Worm (Caenorhabditis elegans) whole organism, L1 larva: Measurements from ENCODE around the gene Y66C5A.2.
A peak's percentile ranks its signal among the peaks of the same experiment; 100 is the strongest.

Source experiments
- C16A3.4 ChIP-seq: fragments of 150-350 bp; optimal IDR thresholded peaks from 2 replicates; lab custom pipeline; 2014; ENCODE audit warnings: missing biosample characterization, missing genetic modification characterization
- Y116A8C.19 ChIP-seq: sonication (generic microtip); optimal IDR thresholded peaks from 2 replicates; lab custom pipeline; 2016; ENCODE audit warnings: missing compliant biosample characterization, missing genetic modification characterization, borderline replicate concordance
- aha-1 ChIP-seq: fragments of 150-350 bp; optimal IDR thresholded peaks from 2 replicates; lab custom pipeline; 2014; ENCODE audit warnings: missing biosample characterization, missing genetic modification characterization
- ama-1 ChIP-seq: fragments of 150-350 bp; optimal IDR thresholded peaks from 2 replicates; lab custom pipeline; 2014
- ceh-8 ChIP-seq: fragments of 200-800 bp; sonication (Bioruptor generic); optimal IDR thresholded peaks from 2 replicates; lab custom pipeline; 2018; ENCODE audit warnings: mild to moderate bottlenecking, missing genetic modification characterization, moderate library complexity, missing compliant biosample characterization
- ceh-88 ChIP-seq: fragments of 200-800 bp; sonication (Bioruptor generic); IDR thresholded peaks from 2 replicates; pipeline ENCODE4 v1.3.6; 2022; ENCODE audit warnings: missing genetic modification characterization, missing compliant biosample characterization
- ces-1 ChIP-seq: fragments of 150-350 bp; optimal IDR thresholded peaks from 2 replicates; lab custom pipeline; 2014; ENCODE audit warnings: missing biosample characterization, missing genetic modification reagents, missing genetic modification characterization
- dpl-1 ChIP-seq, 3 experiments: fragments of 150-350 bp in 2 of 3; sonication (generic microtip) in 1 of 3; optimal IDR thresholded peaks; 2 replicates each; lab custom pipeline; 2014 to 2017; ENCODE audit warnings: missing biosample characterization in 3 of 3, missing genetic modification characterization in 3 of 3, missing genetic modification reagents in 3 of 3
- dsc-1 ChIP-seq: sonication (generic microtip); optimal IDR thresholded peaks from 2 replicates; lab custom pipeline; 2016; ENCODE audit warnings: mild to moderate bottlenecking, missing genetic modification characterization, missing compliant biosample characterization
- efl-1 ChIP-seq, 4 experiments: fragments of 150-350 bp; optimal IDR thresholded peaks in 3 of 4; peaks in 1 of 4; 1 replicate in 1 of 4; 2 replicates in 3 of 4; lab custom pipeline; 2014; ENCODE audit warnings: missing biosample characterization in 2 of 4, missing genetic modification characterization in 2 of 4, missing genetic modification reagents in 2 of 4
- efl-3 ChIP-seq: fragments of 200-800 bp; sonication (Bioruptor generic); optimal IDR thresholded peaks from 2 replicates; lab custom pipeline; 2018; ENCODE audit warnings: mild to moderate bottlenecking, missing genetic modification characterization, missing compliant biosample characterization
- egl-13 ChIP-seq: sonication (generic microtip); optimal IDR thresholded peaks from 2 replicates; lab custom pipeline; 2016; ENCODE audit warnings: missing genotype, missing genetic modification reagents, missing genetic modification characterization, missing compliant biosample characterization
- egl-27 ChIP-seq, 2 experiments: fragments of 150-350 bp in 1 of 2; sonication (generic microtip); optimal IDR thresholded peaks; 3 replicates each; lab custom pipeline; 2017 to 2018; ENCODE audit warnings: missing biosample characterization in 2 of 2, missing genetic modification characterization in 2 of 2, missing genetic modification reagents in 2 of 2
- elt-3 ChIP-seq, 6 experiments: fragments of 150-350 bp in 1 of 6; sonication (generic microtip); optimal IDR thresholded peaks; 2 replicates each; lab custom pipeline; 2017 to 2018; ENCODE audit warnings: missing biosample characterization in 6 of 6, missing genetic modification characterization in 6 of 6, inconsistent platforms in 1 of 6
- ets-5 ChIP-seq: fragments of 200-800 bp; sonication (Bioruptor generic); IDR thresholded peaks from 2 replicates; pipeline ENCODE4 v1.3.6; 2022; ENCODE audit warnings: missing genetic modification characterization, missing compliant biosample characterization
- fkh-10 ChIP-seq: sonication (generic microtip); optimal IDR thresholded peaks from 2 replicates; lab custom pipeline; 2017; ENCODE audit warnings: missing biosample characterization, missing genetic modification reagents, missing genetic modification characterization
- fkh-4 ChIP-seq: sonication (generic microtip); optimal IDR thresholded peaks from 2 replicates; lab custom pipeline; 2016; ENCODE audit warnings: missing compliant biosample characterization, missing genetic modification characterization, borderline replicate concordance
- fkh-8 ChIP-seq: sonication (generic microtip); optimal IDR thresholded peaks from 2 replicates; lab custom pipeline; 2016; ENCODE audit warnings: mild to moderate bottlenecking, missing genetic modification characterization, missing compliant biosample characterization
- fos-1 ChIP-seq: fragments of 150-350 bp; optimal IDR thresholded peaks from 2 replicates; lab custom pipeline; 2014; ENCODE audit warnings: missing biosample characterization, missing genetic modification characterization
- hlh-17 ChIP-seq: fragments of 200-800 bp; sonication (Bioruptor generic); optimal IDR thresholded peaks from 2 replicates; lab custom pipeline; 2018; ENCODE audit warnings: missing genetic modification characterization, mild to moderate bottlenecking, missing compliant biosample characterization, moderate library complexity, borderline replicate concordance
- irx-1 ChIP-seq: sonication (generic microtip); optimal IDR thresholded peaks from 2 replicates; lab custom pipeline; 2016; ENCODE audit warnings: missing genetic modification characterization, missing compliant biosample characterization
- jun-1 ChIP-seq: fragments of 150-350 bp; optimal IDR thresholded peaks from 2 replicates; lab custom pipeline; 2014; ENCODE audit warnings: missing biosample characterization, missing genetic modification reagents, missing genetic modification characterization
- lin-13 ChIP-seq: fragments of 150-350 bp; optimal IDR thresholded peaks from 2 replicates; lab custom pipeline; 2014; ENCODE audit warnings: missing biosample characterization, missing genetic modification reagents, missing genetic modification characterization
- lin-14 ChIP-seq: fragments of 200-800 bp; sonication (Bioruptor generic); optimal IDR thresholded peaks from 2 replicates; lab custom pipeline; 2018; ENCODE audit warnings: mild to moderate bottlenecking, missing genetic modification characterization, moderate library complexity, missing compliant biosample characterization
- lin-35 ChIP-seq, 2 experiments: fragments of 150-350 bp; optimal IDR thresholded peaks; 2 replicates each; lab custom pipeline; 2014; ENCODE audit warnings: missing biosample characterization in 2 of 2, missing genetic modification characterization in 2 of 2, missing genetic modification reagents in 2 of 2
- lsy-2 ChIP-seq, 2 experiments: fragments of 150-350 bp; optimal IDR thresholded peaks; 2 replicates each; lab custom pipeline; 2014; ENCODE audit warnings: missing biosample characterization in 2 of 2, missing genetic modification characterization in 2 of 2
- mab-9 ChIP-seq: fragments of 200-800 bp; sonication (Bioruptor generic); IDR thresholded peaks from 2 replicates; pipeline ENCODE4 v1.3.6; 2022; ENCODE audit warnings: missing genetic modification reagents, missing genetic modification characterization, missing compliant biosample characterization
- mef-2 ChIP-seq: fragments of 150-350 bp; optimal IDR thresholded peaks from 2 replicates; lab custom pipeline; 2014; ENCODE audit warnings: missing biosample characterization, missing genetic modification characterization
- nhr-11 ChIP-seq: fragments of 150-350 bp; optimal IDR thresholded peaks from 2 replicates; lab custom pipeline; 2014; ENCODE audit warnings: missing biosample characterization, missing genetic modification characterization
- nhr-12 ChIP-seq: sonication (generic microtip); optimal IDR thresholded peaks from 2 replicates; lab custom pipeline; 2017; ENCODE audit warnings: missing biosample characterization, missing genetic modification characterization
- nhr-19 ChIP-seq: fragments of 200-800 bp; sonication (Bioruptor generic); conservative IDR thresholded peaks from 2 replicates; pipeline ENCODE4 v1.3.6; 2022; ENCODE audit warnings: missing genetic modification characterization, missing compliant biosample characterization
- nhr-20 ChIP-seq: sonication (generic microtip); optimal IDR thresholded peaks from 2 replicates; lab custom pipeline; 2016; ENCODE audit warnings: mild to moderate bottlenecking, missing genetic modification characterization, missing compliant biosample characterization
- nhr-28 ChIP-seq: fragments of 150-350 bp; optimal IDR thresholded peaks from 2 replicates; lab custom pipeline; 2014; ENCODE audit warnings: missing biosample characterization, missing genetic modification characterization
- nhr-47 ChIP-seq: sonication (generic microtip); optimal IDR thresholded peaks from 2 replicates; lab custom pipeline; 2016; ENCODE audit warnings: mild to moderate bottlenecking, missing genetic modification characterization, moderate library complexity, missing compliant biosample characterization
- nhr-71 ChIP-seq: sonication (generic microtip); optimal IDR thresholded peaks from 2 replicates; lab custom pipeline; 2016; ENCODE audit warnings: mild to moderate bottlenecking, missing genetic modification characterization, moderate library complexity, missing compliant biosample characterization
- nhr-76 ChIP-seq: sonication (generic microtip); optimal IDR thresholded peaks from 2 replicates; lab custom pipeline; 2017; ENCODE audit warnings: missing biosample characterization, missing genetic modification characterization
- nhr-84 ChIP-seq: sonication (generic microtip); optimal IDR thresholded peaks from 2 replicates; lab custom pipeline; 2017; ENCODE audit warnings: missing biosample characterization, missing genetic modification characterization
- pag-3 ChIP-seq: sonication (generic microtip); optimal IDR thresholded peaks from 2 replicates; lab custom pipeline; 2017; ENCODE audit warnings: missing genetic modification characterization, mild to moderate bottlenecking, missing compliant biosample characterization, antibody characterized with exemption, borderline replicate concordance; ENCODE audit not compliant: insufficient read depth
- pqm-1 ChIP-seq: sonication (generic microtip); optimal IDR thresholded peaks from 3 replicates; lab custom pipeline; 2017; ENCODE audit warnings: missing biosample characterization, missing genetic modification characterization
- rnt-1 ChIP-seq: sonication (generic microtip); optimal IDR thresholded peaks from 2 replicates; lab custom pipeline; 2016; ENCODE audit warnings: mild to moderate bottlenecking, missing genetic modification characterization, moderate library complexity, missing compliant biosample characterization
- skn-1 ChIP-seq: fragments of 150-350 bp; optimal IDR thresholded peaks from 2 replicates; lab custom pipeline; 2014; ENCODE audit warnings: missing biosample characterization, missing genetic modification characterization
- sox-4 ChIP-seq: sonication (generic microtip); optimal IDR thresholded peaks from 2 replicates; lab custom pipeline; 2016; ENCODE audit warnings: missing genetic modification characterization, missing compliant biosample characterization
- sup-37 ChIP-seq: fragments of 200-800 bp; sonication (Bioruptor generic); optimal IDR thresholded peaks from 2 replicates; lab custom pipeline; 2018; ENCODE audit warnings: mild to moderate bottlenecking, missing genetic modification characterization, missing compliant biosample characterization
- swsn-7 ChIP-seq: sonication (generic microtip); optimal IDR thresholded peaks from 2 replicates; lab custom pipeline; 2016; ENCODE audit warnings: missing genetic modification characterization, missing compliant biosample characterization
- tlp-1 ChIP-seq: fragments of 150-350 bp; optimal IDR thresholded peaks from 2 replicates; lab custom pipeline; 2014; ENCODE audit warnings: missing biosample characterization, missing genetic modification characterization
- unc-130 ChIP-seq: fragments of 150-350 bp; optimal IDR thresholded peaks from 2 replicates; lab custom pipeline; 2017; ENCODE audit warnings: missing biosample characterization, missing genetic modification characterization, inconsistent platforms
- unc-98 ChIP-seq: fragments of 200-800 bp; sonication (Bioruptor generic); IDR thresholded peaks from 2 replicates; pipeline ENCODE4 v1.3.6; 2022; ENCODE audit warnings: missing genetic modification characterization, missing compliant biosample characterization
- zag-1 ChIP-seq: fragments of 150-350 bp; optimal IDR thresholded peaks from 2 replicates; lab custom pipeline; 2014; ENCODE audit warnings: missing biosample characterization, missing genetic modification characterization
- zip-4 ChIP-seq: fragments of 200-800 bp; sonication (Bioruptor generic); optimal IDR thresholded peaks from 2 replicates; lab custom pipeline; 2018; ENCODE audit warnings: mild to moderate bottlenecking, missing genetic modification characterization, moderate library complexity, missing compliant biosample characterization
- ztf-11 ChIP-seq, 2 experiments: sonication (generic microtip); optimal IDR thresholded peaks; 2 replicates each; lab custom pipeline; 2016 to 2017; ENCODE audit warnings: missing genetic modification characterization in 2 of 2, missing biosample characterization in 1 of 2, missing compliant biosample characterization in 1 of 2
- ztf-4 ChIP-seq: fragments of 150-350 bp; optimal IDR thresholded peaks from 2 replicates; lab custom pipeline; 2014; ENCODE audit warnings: missing biosample characterization, missing genetic modification characterization

Y66C5A.2 gene

DNA sequence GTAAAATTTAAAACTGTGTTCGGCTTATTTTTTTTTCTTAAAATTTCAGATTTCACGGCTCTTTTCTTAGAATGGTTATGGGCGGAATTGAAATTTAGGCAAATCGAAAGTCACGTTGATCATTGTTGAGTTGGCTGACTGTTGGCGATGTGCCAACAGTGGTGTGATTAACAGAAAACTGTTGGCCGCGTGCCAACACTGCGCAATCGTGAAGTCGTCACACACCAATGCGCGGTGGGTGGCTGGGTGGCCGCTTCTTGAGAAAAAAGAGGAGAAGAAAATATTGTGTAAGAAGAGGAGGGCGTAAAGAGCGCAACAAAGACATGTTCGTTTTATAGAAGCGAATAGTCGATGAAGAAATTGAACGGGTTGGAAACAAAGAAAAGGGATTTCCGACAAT lies 30.6 kb downstream of the Y66C5A.2 start (continued):
- TF ChIP-seq nhr-47 (tag; lab: Kevin White, UChicago) (no peak), ztf-11 (tag; optimal IDR thresholded peaks at IDR 0.05; lab: Kevin White, UChicago) (no peak), ceh-8 (GFP tag; lab: Kevin White, UChicago) (no peak), mab-9 (GFP tag; lab: Robert Waterston, UW) (no peak), ama-1 (peak; percentile 68), nhr-12 (tag; lab: Kevin White, UChicago) (no peak), ets-5 (GFP tag; lab: Robert Waterston, UW) (no peak), fkh-4 (tag; lab: Kevin White, UChicago) (no peak), Y116A8C.19 (tag; lab: Kevin White, UChicago) (no peak), egl-27 (tag; optimal IDR thresholded peaks at IDR 0.05; lab: Kevin White, UChicago) (no peak), fkh-8 (tag; lab: Kevin White, UChicago) (no peak), lin-14 (GFP tag; lab: Kevin White, UChicago) (peak; percentile 54), efl-3 (GFP tag; lab: Kevin White, UChicago) (no peak), nhr-28 (no peak), dsc-1 (tag; lab: Kevin White, UChicago) (no peak), nhr-84 (no peak), pag-3 (tag; lab: Kevin White, UChicago) (no peak), lin-35 (GFP tag; optimal IDR thresholded peaks at IDR 0.05; lab: Kevin White, UChicago) (no peak), nhr-20 (tag; lab: Kevin White, UChicago) (no peak), fos-1 (no peak), efl-1 (optimal IDR thresholded peaks at IDR 0.05; lab: Kevin White, UChicago) (no peak), efl-1 (GFP tag; optimal IDR thresholded peaks at IDR 0.05 in 1 of 2; lab: Kevin White, UChicago) (peak in 1 of 2 experiments; percentile 20), pqm-1 (tag; lab: Kevin White, UChicago) (no peak), sup-37 (GFP tag; lab: Kevin White, UChicago) (no peak), nhr-76 (tag; lab: Kevin White, UChicago) (no peak), C16A3.4 (no peak), hlh-17 (no peak), dpl-1 (GFP tag; optimal IDR thresholded peaks at IDR 0.05; lab: Kevin White, UChicago) (no peak), unc-130 (tag; lab: Kevin White, UChicago) (no peak), sox-4 (tag; lab: Kevin White, UChicago) (no peak), lsy-2 (tag; optimal IDR thresholded peaks at IDR 0.05; lab: Kevin White, UChicago) (no peak), aha-1 (no peak), fkh-10 (GFP tag; lab: Kevin White, UChicago) (no peak), unc-98 (GFP tag; lab: Robert Waterston, UW) (no peak)

DNA sequence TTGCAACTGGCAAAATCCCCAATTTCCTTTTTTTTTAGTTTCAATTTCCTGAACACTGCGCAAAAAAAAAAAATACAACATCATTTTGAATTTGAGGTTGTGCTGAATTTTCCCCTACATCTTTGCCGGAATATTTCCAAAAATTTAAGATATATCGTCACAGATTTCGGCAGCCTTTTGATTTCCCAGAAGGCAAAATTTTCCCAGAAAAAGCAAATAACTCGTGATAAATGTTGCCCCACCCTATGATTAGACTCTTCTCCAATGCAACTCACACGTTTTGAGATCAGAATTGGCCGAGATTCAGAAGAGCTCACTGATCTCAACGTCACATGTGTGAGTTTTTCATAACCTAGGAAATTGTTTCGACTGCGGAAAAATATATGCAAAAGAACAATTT lies 31.9 kb downstream of the Y66C5A.2 start:
- TF ChIP-seq ets-5 (GFP tag; lab: Robert Waterston, UW) (no peak), elt-3 (tag; optimal IDR thresholded peaks at IDR 0.05; lab: Kevin White, UChicago) (no peak), nhr-19 (GFP tag; lab: Robert Waterston, UW) (no peak), zag-1 (tag; lab: Kevin White, UChicago) (no peak), rnt-1 (no peak), zip-4 (no peak), ces-1 (GFP tag; lab: Kevin White, UChicago) (no peak), tlp-1 (tag; lab: Kevin White, UChicago) (no peak), jun-1 (tag; lab: Kevin White, UChicago) (no peak), swsn-7 (peak; percentile 16), egl-13 (tag; lab: Kevin White, UChicago) (no peak), dsc-1 (tag; lab: Kevin White, UChicago) (no peak), ztf-4 (tag; lab: Kevin White, UChicago) (no peak), pag-3 (tag; lab: Kevin White, UChicago) (no peak), unc-130 (tag; lab: Kevin White, UChicago) (no peak), irx-1 (tag; lab: Kevin White, UChicago) (no peak), nhr-71 (tag; lab: Kevin White, UChicago) (peak; percentile 71), sup-37 (GFP tag; lab: Kevin White, UChicago) (no peak), fkh-8 (tag; lab: Kevin White, UChicago) (peak; percentile 90), nhr-12 (tag; lab: Kevin White, UChicago) (no peak), lin-13 (GFP tag; lab: Kevin White, UChicago) (no peak), egl-27 (tag; optimal IDR thresholded peaks at IDR 0.05; lab: Kevin White, UChicago) (no peak), ceh-88 (no peak), sox-4 (tag; lab: Kevin White, UChicago) (no peak), nhr-47 (tag; lab: Kevin White, UChicago) (peak; percentile 66), nhr-11 (tag; lab: Kevin White, UChicago) (peak; percentile 8), mef-2 (tag; lab: Kevin White, UChicago) (no peak), fos-1 (peak; percentile 1), skn-1 (tag; lab: Kevin White, UChicago) (no peak)
